Worm (Caenorhabditis elegans): ENCODE measurements around the gene C33B4.4.

Gene C33B4.4

DNA sequence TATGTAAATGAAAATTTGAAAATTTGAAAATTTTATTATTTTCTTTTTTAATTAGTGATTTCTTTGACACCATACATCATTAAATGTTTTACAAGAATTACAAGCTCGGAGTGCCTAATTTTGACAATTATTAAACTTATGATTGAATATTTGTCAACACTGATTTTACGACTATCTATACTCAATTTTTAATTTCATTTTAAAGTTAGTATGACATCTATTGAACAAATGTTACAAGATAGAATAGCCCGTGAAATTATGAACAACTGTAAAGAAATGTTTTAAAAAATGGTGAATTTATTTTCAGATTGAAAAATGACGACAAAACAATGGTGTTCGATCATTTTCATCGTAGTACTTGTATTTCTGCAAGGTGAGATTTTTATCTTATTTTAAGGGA lies 34.8 kb upstream of the C33B4.4 start, which contains the start of gene C05D12.2:
C05D12.2 (plus strand) TSS at position 301 of the 400 bp plus-strand sequence.
- TF ChIP-seq elt-1 (tag; optimal IDR thresholded peaks at IDR 0.05; ENCODE audit: borderline replicate concordance, insufficient read depth) (no peak), nhr-28 (tag; optimal IDR thresholded peaks at IDR 0.05) (no peak), nhr-237 (tag; optimal IDR thresholded peaks at IDR 0.05) (no peak), ceh-43 (GFP tag; optimal IDR thresholded peaks at IDR 0.05) (no peak), ceh-39 (tag; optimal IDR thresholded peaks at IDR 0.05) (no peak), unc-120 (tag; optimal IDR thresholded peaks at IDR 0.05; ENCODE audit: poor library complexity, severe bottlenecking) (no peak), unc-39 (tag; optimal IDR thresholded peaks at IDR 0.05) (no peak), mls-2 (tag; optimal IDR thresholded peaks at IDR 0.05) (no peak), ham-2 (GFP tag; optimal IDR thresholded peaks at IDR 0.05) (no peak), mep-1 (tag; optimal IDR thresholded peaks at IDR 0.05) (no peak), nhr-12 (tag; optimal IDR thresholded peaks at IDR 0.05) (no peak)

DNA sequence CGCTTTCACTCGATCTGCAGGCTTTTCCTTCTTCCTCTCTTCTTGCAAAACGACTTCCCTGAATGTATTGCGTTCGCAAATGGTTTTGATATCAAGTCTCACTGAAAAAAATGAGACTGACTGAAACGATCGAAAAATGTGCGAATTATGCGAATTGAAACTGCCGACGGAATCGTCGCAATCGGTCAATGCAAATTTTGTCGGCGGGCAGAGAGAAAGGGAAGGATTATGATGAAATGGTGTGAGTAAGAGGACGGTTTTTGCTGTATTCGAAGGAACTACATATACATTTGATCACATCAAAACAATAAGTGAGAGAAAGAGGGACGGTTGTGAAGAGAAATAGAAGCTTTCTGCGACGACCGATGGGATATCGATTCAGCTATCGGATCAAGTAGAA lies 32.4 kb upstream of the C33B4.4 start, which contains the start of gene C05D12.1:
C05D12.1 (minus strand) TSS at position 101 of the 400 bp plus-strand sequence.
- TF ChIP-seq nhr-12 (tag; optimal IDR thresholded peaks at IDR 0.05), result no peak
- TF ChIP-seq ceh-83 (GFP tag; optimal IDR thresholded peaks at IDR 0.05), result no peak
- TF ChIP-seq drap-1 (GFP tag; optimal IDR thresholded peaks at IDR 0.05), result no peak
- TF ChIP-seq nhr-237 (tag; optimal IDR thresholded peaks at IDR 0.05), result no peak
- no peak for TF ChIP-seq sptf-1 (tag; optimal IDR thresholded peaks at IDR 0.05)
- no peak for TF ChIP-seq lin-32 (GFP tag; optimal IDR thresholded peaks at IDR 0.05)
- no peak for TF ChIP-seq ham-2 (GFP tag; optimal IDR thresholded peaks at IDR 0.05)
- no peak for TF ChIP-seq hlh-1 (tag; optimal IDR thresholded peaks at IDR 0.05)
- TF ChIP-seq flh-1 (GFP tag; optimal IDR thresholded peaks at IDR 0.05), result no peak
- TF ChIP-seq blmp-1 (tag; optimal IDR thresholded peaks at IDR 0.05), result no peak
- no peak for TF ChIP-seq M03D4.4 (tag; optimal IDR thresholded peaks at IDR 0.05)
- no peak for TF ChIP-seq lin-13 (tag; optimal IDR thresholded peaks at IDR 0.05)
- TF ChIP-seq bed-3 (GFP tag; optimal IDR thresholded peaks at IDR 0.05), result no peak
- TF ChIP-seq lsy-2 (tag; optimal IDR thresholded peaks at IDR 0.05), result no peak
- no peak for TF ChIP-seq mab-5 (tag; optimal IDR thresholded peaks at IDR 0.05)

DNA sequence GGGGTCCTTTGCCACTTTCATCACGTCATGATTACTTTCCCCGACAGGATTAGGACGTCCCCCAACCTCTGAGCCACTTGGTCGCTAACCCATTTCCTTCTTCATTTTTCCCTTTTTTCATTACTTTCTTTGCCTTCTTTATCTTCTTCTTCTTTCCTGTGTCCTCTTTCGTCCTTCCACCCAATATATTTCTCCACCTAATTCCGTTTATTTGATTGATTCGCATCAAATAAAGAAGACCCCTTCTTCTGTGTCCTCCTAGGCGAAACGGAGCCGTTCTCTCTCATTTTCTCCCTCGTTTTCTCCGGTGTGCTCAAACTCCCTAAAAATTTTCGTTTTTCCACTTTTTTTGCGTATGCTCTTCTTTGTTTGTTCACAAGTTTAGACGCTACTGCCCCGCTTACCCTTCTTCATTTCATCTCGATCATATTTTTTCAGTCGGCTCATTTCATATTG lies 26.5 kb upstream of the C33B4.4 start, which contains the start of gene C05D12.7:
C05D12.7 (plus strand) TSS at position 406 of the 456 bp plus-strand sequence.
- TF ChIP-seq nhr-2 (tag; optimal IDR thresholded peaks at IDR 0.05) (no peak), ces-1 (GFP tag; optimal IDR thresholded peaks at IDR 0.05) (peak; percentile 78)

DNA sequence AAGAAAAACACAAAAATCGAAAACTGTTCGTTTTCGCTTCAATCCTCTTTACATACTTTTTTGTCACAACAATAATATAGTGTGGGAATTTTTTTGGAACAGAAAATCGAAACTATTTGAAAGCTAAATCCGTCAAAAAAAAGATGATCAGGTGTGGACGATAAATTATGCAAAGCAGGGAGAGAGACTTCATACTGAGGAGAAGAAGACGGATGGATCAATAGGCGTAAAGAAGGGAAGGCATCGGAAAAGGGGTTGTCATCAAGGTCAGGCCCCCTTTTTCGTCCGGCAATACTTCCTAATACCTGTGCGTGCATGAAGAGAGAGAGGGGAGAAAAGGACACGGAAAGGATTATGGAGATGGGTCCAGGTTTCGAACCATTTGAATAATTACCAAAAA lies 17.1 kb upstream of the C33B4.4 start:
- TF ChIP-seq M03D4.4 (tag; optimal IDR thresholded peaks at IDR 0.05) (no peak), nhr-2 (tag; optimal IDR thresholded peaks at IDR 0.05) (peak; percentile 41)

DNA sequence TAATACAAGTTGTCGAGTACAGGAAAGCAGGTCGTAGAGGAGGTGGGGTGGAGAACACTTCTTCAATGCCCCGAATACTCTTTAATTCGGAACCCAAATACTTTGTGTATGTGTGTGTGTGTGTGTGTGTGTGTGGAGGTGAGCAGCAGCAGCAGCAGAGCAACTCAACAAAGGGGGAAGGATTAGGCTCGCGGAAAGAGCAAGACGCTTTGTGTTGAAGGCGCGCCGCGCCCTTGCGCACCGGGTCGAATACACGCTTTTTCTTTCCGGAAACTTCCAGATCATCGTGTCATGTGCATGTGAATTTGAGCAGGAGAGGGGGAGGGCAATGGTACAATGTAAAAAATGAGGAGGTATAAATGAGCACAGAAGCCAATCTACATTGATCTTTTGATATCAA lies 15.5 kb upstream of the C33B4.4 start:
- TF ChIP-seq ces-1 (GFP tag; optimal IDR thresholded peaks at IDR 0.05) (no peak), M03D4.4 (tag; optimal IDR thresholded peaks at IDR 0.05) (no peak), mls-2 (tag; optimal IDR thresholded peaks at IDR 0.05) (peak; percentile 19), pha-4 (tag; optimal IDR thresholded peaks at IDR 0.05) (peak; percentile 2), sptf-1 (tag; optimal IDR thresholded peaks at IDR 0.05) (peak; percentile 29)

DNA sequence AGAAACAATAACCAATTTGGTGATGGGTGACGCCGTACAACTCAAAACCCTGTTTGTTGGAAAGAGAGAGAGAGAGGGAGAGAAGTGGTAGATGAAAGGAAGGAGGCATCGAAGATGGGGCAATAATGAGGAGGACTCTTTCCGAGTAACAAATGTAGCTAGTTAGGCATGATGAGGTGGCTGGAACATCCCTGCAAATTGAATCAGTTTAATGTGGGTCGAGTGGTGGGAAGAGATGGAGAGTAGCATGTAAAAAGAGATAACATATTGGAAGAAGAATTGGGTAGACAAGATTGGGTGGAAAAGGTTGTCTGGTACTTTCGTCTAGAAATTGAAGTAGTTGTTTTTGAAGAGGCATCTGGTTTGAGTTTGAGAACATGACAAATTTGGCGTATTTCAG lies 13.0 kb upstream of the C33B4.4 start:
- TF ChIP-seq unc-62 (GFP tag; optimal IDR thresholded peaks at IDR 0.05), result no peak
- TF ChIP-seq ces-1 (GFP tag; optimal IDR thresholded peaks at IDR 0.05), result peak; percentile 93
- TF ChIP-seq nhr-28 (tag; optimal IDR thresholded peaks at IDR 0.05), result no peak

DNA sequence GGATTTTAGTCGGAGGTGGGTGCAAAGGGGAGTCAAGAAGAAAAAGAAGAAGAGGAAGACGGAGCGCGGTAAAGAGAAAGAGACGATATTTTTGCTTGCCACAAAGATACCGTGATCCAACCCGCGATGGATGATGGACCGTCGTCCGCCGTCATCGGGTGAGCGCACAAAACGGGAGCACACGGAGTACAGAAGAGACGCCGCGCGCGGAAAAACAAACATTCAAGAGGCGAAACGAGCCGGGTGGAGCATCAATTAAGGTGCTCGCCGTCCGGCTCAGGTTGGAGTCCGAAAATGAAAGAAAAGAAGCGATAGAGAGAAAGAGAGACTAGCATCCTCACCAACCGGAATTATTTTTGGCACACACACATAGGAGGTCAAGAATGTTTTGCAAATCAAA lies 10.5 kb upstream of the C33B4.4 start:
- TF ChIP-seq blmp-1 (tag; optimal IDR thresholded peaks at IDR 0.05) (no peak), mls-2 (tag; optimal IDR thresholded peaks at IDR 0.05) (peak; percentile 3), sptf-1 (tag; optimal IDR thresholded peaks at IDR 0.05) (peak; percentile 34), elt-3 (tag; optimal IDR thresholded peaks at IDR 0.05) (no peak), pha-4 (tag; optimal IDR thresholded peaks at IDR 0.05) (peak; percentile 72)

Measured in whole organism, mixed stage, embryonic.